Worm (Caenorhabditis elegans): Measurements from ENCODE around the gene trap-2.

ce11 chrX:787992-788391, 20.1 kb upstream of the trap-2 start, which contains the start of gene attf-5:
- no peak for TF ChIP-seq unc-62 (GFP tag; optimal IDR thresholded peaks at IDR 0.05)
- peak; percentile 34 for TF ChIP-seq mep-1 (tag; optimal IDR thresholded peaks at IDR 0.05)
- TF ChIP-seq elt-3 (tag; optimal IDR thresholded peaks at IDR 0.05), result no peak
- TF ChIP-seq unc-98 (GFP tag; IDR thresholded peaks at IDR 0.05), result no peak
- no peak for TF ChIP-seq ztf-4 (tag; optimal IDR thresholded peaks at IDR 0.05)
- no peak for TF ChIP-seq lin-13 (GFP tag; optimal IDR thresholded peaks at IDR 0.05)
- no peak for TF ChIP-seq ceh-88 (GFP tag; IDR thresholded peaks at IDR 0.05)
